Worm (Caenorhabditis elegans) whole organism, young adult: ENCODE results near the gene stg-1.

Source experiments
- ekl-4 ChIP-seq: fragments of 200-800 bp; sonication (Bioruptor generic); IDR thresholded peaks from 2 replicates; pipeline ENCODE4 v1.3.6; 2022; ENCODE audit warnings: missing genetic modification reagents, missing genetic modification characterization, missing compliant biosample characterization
- nhr-179 ChIP-seq: sonication (generic microtip); optimal IDR thresholded peaks from 2 replicates; lab custom pipeline; 2016; ENCODE audit warnings: mild to moderate bottlenecking, missing genetic modification characterization, missing compliant biosample characterization
- pha-4 ChIP-seq: fragments of 150-350 bp; sonication (generic microtip); optimal IDR thresholded peaks from 2 replicates; lab custom pipeline; 2014; ENCODE audit warnings: missing biosample characterization, missing genetic modification reagents, missing genetic modification characterization
- rcor-1 ChIP-seq: fragments of 200-800 bp; sonication (Bioruptor generic); IDR thresholded peaks from 2 replicates; pipeline ENCODE4 v1.3.6; 2022; ENCODE audit warnings: missing genetic modification reagents, missing genetic modification characterization, missing compliant biosample characterization
- snpc-3.4 ChIP-seq: sonication (generic microtip); optimal IDR thresholded peaks from 2 replicates; lab custom pipeline; 2017; ENCODE audit warnings: missing genetic modification characterization, mild to moderate bottlenecking, missing compliant biosample characterization, antibody characterized with exemption, moderate library complexity, missing genotype, missing genetic modification reagents
- snpc-4 ChIP-seq, 5 experiments: fragments of 150-350 bp in 1 of 5; sonication (generic microtip) in 4 of 5; optimal IDR thresholded peaks; 2 replicates each; lab custom pipeline; 2014 to 2018; ENCODE audit warnings: missing genetic modification characterization in 5 of 5, missing biosample characterization in 3 of 5, antibody characterized with exemption in 2 of 5, mild to moderate bottlenecking in 2 of 5, missing compliant biosample characterization in 2 of 5, missing genotype in 2 of 5, moderate library complexity in 2 of 5, missing genetic modification reagents in 1 of 5
- tlf-1 ChIP-seq: fragments of 200-800 bp; sonication (Bioruptor generic); optimal IDR thresholded peaks from 2 replicates; lab custom pipeline; 2018; ENCODE audit warnings: mild to moderate bottlenecking, missing genetic modification characterization, missing compliant biosample characterization

DNA sequence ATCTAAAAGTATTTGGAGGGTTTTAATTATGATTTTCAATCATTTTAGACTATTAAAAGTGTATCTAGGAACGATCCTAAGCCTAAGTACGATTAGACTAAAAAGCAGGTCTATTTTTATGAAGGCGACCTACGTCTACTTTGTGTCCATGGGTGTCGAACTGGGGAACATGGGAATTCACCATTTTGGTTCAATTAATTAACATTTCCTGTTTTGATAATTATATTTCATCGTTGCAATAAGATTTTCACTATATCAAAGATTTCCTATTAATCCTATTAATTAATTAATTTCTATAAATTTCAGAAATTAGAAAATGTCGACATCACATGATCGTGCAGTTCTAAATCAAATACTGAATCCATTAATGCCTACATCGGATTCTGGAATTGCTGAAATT lies 30.6 kb downstream of the stg-1 start, which contains the start of gene ttc-36:
- TF ChIP-seq rcor-1 (GFP tag; lab: Robert Waterston, UW) (no peak), tlf-1 (GFP tag; lab: Kevin White, UChicago) (no peak), nhr-179 (tag; lab: Kevin White, UChicago) (no peak), snpc-4 (GFP tag; optimal IDR thresholded peaks at IDR 0.05; lab: Kevin White, UChicago) (no peak), snpc-4 (tag; optimal IDR thresholded peaks at IDR 0.05; lab: Kevin White, UChicago) (no peak), snpc-3.4 (tag; lab: Kevin White, UChicago) (no peak), ekl-4 (GFP tag; lab: Robert Waterston, UW) (no peak), pha-4 (no peak)
